Fruit fly (Drosophila melanogaster) whole organism, embryonic: Measurements from ENCODE around the gene dao.

Experiments used
- Abd-B ChIP-seq: fragments of 200-800 bp; sonication (Bioruptor generic); optimal IDR thresholded peaks from 2 replicates; lab custom pipeline; 2018; ENCODE audit warnings: missing biosample characterization, mild to moderate bottlenecking, missing genetic modification characterization, moderate library complexity
- B-H2 ChIP-seq: fragments of 200-800 bp; sonication (Bioruptor generic); optimal IDR thresholded peaks from 2 replicates; lab custom pipeline; 2018; ENCODE audit warnings: missing biosample characterization, mild to moderate bottlenecking, missing genetic modification characterization
- CG1024 ChIP-seq: fragments of 200-800 bp; sonication (Bioruptor generic); IDR thresholded peaks from 2 replicates; pipeline ENCODE4 v1.3.6; 2022; ENCODE audit warnings: missing biosample characterization, missing genetic modification characterization
- CG10979 ChIP-seq: fragments of 200-800 bp; sonication (Bioruptor generic); optimal IDR thresholded peaks from 2 replicates; lab custom pipeline; 2018; ENCODE audit warnings: missing biosample characterization, mild to moderate bottlenecking, missing genetic modification characterization, moderate library complexity
- CG11504 ChIP-seq: fragments of 200-800 bp; sonication (Bioruptor generic); optimal IDR thresholded peaks from 3 replicates; lab custom pipeline; 2019; ENCODE audit warnings: missing biosample characterization, mild to moderate bottlenecking, missing genetic modification characterization, moderate library complexity
- CG14441 ChIP-seq: fragments of 200-800 bp; sonication (Bioruptor generic); IDR thresholded peaks from 2 replicates; pipeline ENCODE4 v1.3.6; 2022; ENCODE audit warnings: missing biosample characterization, missing genetic modification characterization
- CG1603 ChIP-seq: fragments of 200-800 bp; sonication (Bioruptor generic); optimal IDR thresholded peaks from 2 replicates; lab custom pipeline; 2019; ENCODE audit warnings: missing biosample characterization, mild to moderate bottlenecking, missing genetic modification characterization, moderate library complexity
- CG17359 ChIP-seq: fragments of 200-800 bp; sonication (Bioruptor generic); optimal IDR thresholded peaks from 3 replicates; lab custom pipeline; 2018; ENCODE audit warnings: missing biosample characterization, mild to moderate bottlenecking, missing genetic modification characterization, moderate library complexity
- CG2120 ChIP-seq: fragments of 200-800 bp; sonication (Bioruptor generic); optimal IDR thresholded peaks from 3 replicates; lab custom pipeline; 2016; ENCODE audit warnings: missing biosample characterization, missing genetic modification characterization
- CG30431 ChIP-seq: fragments of 200-800 bp; sonication (Bioruptor generic); optimal IDR thresholded peaks from 2 replicates; lab custom pipeline; 2017; ENCODE audit warnings: missing biosample characterization, missing genetic modification characterization
- CG34422 ChIP-seq: fragments of 200-800 bp; sonication (Bioruptor generic); IDR thresholded peaks from 3 replicates; pipeline ENCODE4 v1.3.6; 2022; ENCODE audit warnings: missing biosample characterization, missing genetic modification characterization
- CG6689 ChIP-seq: fragments of 200-800 bp; sonication (Bioruptor generic); IDR thresholded peaks from 2 replicates; pipeline ENCODE4 v1.3.6; 2022; ENCODE audit warnings: missing biosample characterization, missing genetic modification characterization
- CG8290 ChIP-seq, 3 experiments: fragments of 200-800 bp; sonication (Bioruptor generic); optimal IDR thresholded peaks; 2 replicates each; lab custom pipeline; 2016 to 2019; ENCODE audit warnings: missing biosample characterization in 3 of 3, missing genetic modification characterization in 3 of 3, mild to moderate bottlenecking in 2 of 3, moderate library complexity in 1 of 3
- CG8924 ChIP-seq: fragments of 200-800 bp; optimal IDR thresholded peaks from 3 replicates; lab custom pipeline; 2019; ENCODE audit warnings: missing biosample characterization, mild to moderate bottlenecking, missing genetic modification characterization, moderate library complexity
- CTCF ChIP-seq: fragments of 200-800 bp; sonication (Bioruptor generic); optimal IDR thresholded peaks from 2 replicates; lab custom pipeline; 2017; ENCODE audit warnings: missing biosample characterization, mild to moderate bottlenecking, missing genetic modification characterization, moderate library complexity
- CoRest ChIP-seq: fragments of 200-800 bp; sonication (Bioruptor generic); optimal IDR thresholded peaks from 3 replicates; lab custom pipeline; 2018; ENCODE audit warnings: missing biosample characterization, mild to moderate bottlenecking, missing genetic modification characterization, moderate library complexity
- D19A ChIP-seq: fragments of 200-800 bp; optimal IDR thresholded peaks from 3 replicates; lab custom pipeline; 2019; ENCODE audit warnings: missing biosample characterization, mild to moderate bottlenecking, missing genetic modification characterization, moderate library complexity
- D19B ChIP-seq: fragments of 200-800 bp; sonication (Bioruptor generic); optimal IDR thresholded peaks from 2 replicates; lab custom pipeline; 2017; ENCODE audit warnings: missing biosample characterization, mild to moderate bottlenecking, missing genetic modification characterization
- Dip2 ChIP-seq: fragments of 200-800 bp; sonication (Bioruptor generic); IDR thresholded peaks from 2 replicates; pipeline ENCODE4 v1.3.6; 2022; ENCODE audit warnings: missing biosample characterization, missing genetic modification characterization
- E2f1 ChIP-seq: fragments of 200-800 bp; sonication (Bioruptor generic); IDR thresholded peaks from 2 replicates; pipeline ENCODE4 v1.3.6; 2022; ENCODE audit warnings: missing biosample characterization, missing genetic modification characterization
- Ets65A ChIP-seq: fragments of 200-800 bp; sonication (Bioruptor generic); peaks from one replicate; lab custom pipeline; 2016; ENCODE audit warnings: missing biosample characterization, missing genetic modification characterization
- HLH3B ChIP-seq: fragments of 200-800 bp; sonication (Bioruptor generic); IDR thresholded peaks from 2 replicates; pipeline ENCODE4 v1.3.6; 2022; ENCODE audit warnings: missing biosample characterization, missing genetic modification characterization
- Hr78 ChIP-seq, 2 experiments: fragments of 200-800 bp in 1 of 2; fragments of >200 bp in 1 of 2; sonication (Bioruptor generic) in 1 of 2; optimal IDR thresholded peaks; 2 replicates each; lab custom pipeline; 2017 to 2019; ENCODE audit warnings: missing biosample characterization in 2 of 2, missing genetic modification characterization in 2 of 2, mild to moderate bottlenecking in 1 of 2, moderate library complexity in 1 of 2
- Med ChIP-seq: fragments of 200-800 bp; sonication (Bioruptor generic); peaks from one replicate; lab custom pipeline; 2016; ENCODE audit warnings: missing biosample characterization, missing genetic modification characterization, mild to moderate bottlenecking, inconsistent platforms, moderate library complexity
- Mes4 ChIP-seq: fragments of 200-800 bp; sonication (Bioruptor generic); optimal IDR thresholded peaks from 2 replicates; lab custom pipeline; 2016; ENCODE audit warnings: missing biosample characterization, missing genetic modification characterization
- Pdp1 ChIP-seq, 2 experiments: fragments of 200-800 bp; sonication (Bioruptor generic); optimal IDR thresholded peaks; 3 replicates each; lab custom pipeline; 2016; ENCODE audit warnings: missing biosample characterization in 2 of 2, missing genetic modification characterization in 2 of 2, mild to moderate bottlenecking in 1 of 2, moderate library complexity in 1 of 2
- Ptx1 ChIP-seq: fragments of 200-800 bp; sonication (Bioruptor generic); IDR thresholded peaks from 2 replicates; pipeline ENCODE4 v1.3.6; 2022; ENCODE audit warnings: missing biosample characterization, missing genetic modification characterization
- Sox102F ChIP-seq: fragments of 200-800 bp; sonication (Bioruptor generic); optimal IDR thresholded peaks from 2 replicates; lab custom pipeline; 2018; ENCODE audit warnings: missing biosample characterization, mild to moderate bottlenecking, missing genetic modification characterization, moderate library complexity
- Xrp1 ChIP-seq: fragments of 200-800 bp; sonication (Bioruptor generic); IDR thresholded peaks from 2 replicates; pipeline ENCODE4 v1.3.6; 2022; ENCODE audit warnings: missing biosample characterization, missing genetic modification characterization
- bsh ChIP-seq, 2 experiments: fragments of 200-800 bp; sonication (Bioruptor generic); optimal IDR thresholded peaks; 2 replicates each; lab custom pipeline; 2017 to 2018; ENCODE audit warnings: mild to moderate bottlenecking in 2 of 2, missing biosample characterization in 2 of 2, missing genetic modification characterization in 2 of 2, moderate library complexity in 1 of 2
- dmrt99B ChIP-seq: fragments of 200-800 bp; sonication (Bioruptor generic); optimal IDR thresholded peaks from 2 replicates; lab custom pipeline; 2018; ENCODE audit warnings: missing biosample characterization, mild to moderate bottlenecking, missing genetic modification characterization, moderate library complexity
- fd96Cb ChIP-seq: fragments of 200-800 bp; sonication (Bioruptor generic); optimal IDR thresholded peaks from 2 replicates; lab custom pipeline; 2018; ENCODE audit warnings: missing biosample characterization, mild to moderate bottlenecking, missing genetic modification characterization, moderate library complexity
- gem ChIP-seq: fragments of 200-800 bp; sonication (Bioruptor generic); optimal IDR thresholded peaks from 2 replicates; lab custom pipeline; 2019; ENCODE audit warnings: missing biosample characterization, mild to moderate bottlenecking, missing genetic modification characterization, moderate library complexity
- hkb ChIP-seq, 2 experiments: fragments of 200-800 bp in 1 of 2; fragments of >200 bp in 1 of 2; sonication (Bioruptor generic) in 1 of 2; IDR thresholded peaks in 1 of 2; optimal IDR thresholded peaks in 1 of 2; 2 replicates each; pipeline versions ENCODE4 v1.3.6 to Lab custom; 2017 to 2022; ENCODE audit warnings: missing biosample characterization in 1 of 2, missing genetic modification characterization in 1 of 2
- ken ChIP-seq: fragments of 200-800 bp; sonication (Bioruptor generic); IDR thresholded peaks from 3 replicates; pipeline ENCODE4 v1.3.6; 2022; ENCODE audit warnings: missing biosample characterization, missing genetic modification characterization
- mam ChIP-seq: fragments of 200-800 bp; sonication (Bioruptor generic); optimal IDR thresholded peaks from 3 replicates; lab custom pipeline; 2016; ENCODE audit warnings: missing biosample characterization, missing genetic modification characterization
- pan ChIP-seq, 4 experiments: fragments of >200 bp in 3 of 4; fragments of 200-800 bp in 1 of 4; sonication (Bioruptor generic) in 1 of 4; optimal IDR thresholded peaks in 3 of 4; IDR thresholded peaks in 1 of 4; 2 replicates each; pipeline versions ENCODE4 v1.3.6 to Lab custom; 2017 to 2022; ENCODE audit warnings: missing biosample characterization in 2 of 4, missing genetic modification characterization in 2 of 4, mixed read lengths in 1 of 4
- pho ChIP-seq: fragments of 200-800 bp; sonication (Bioruptor generic); optimal IDR thresholded peaks from 2 replicates; lab custom pipeline; 2016; ENCODE audit warnings: missing biosample characterization, missing genetic modification characterization
- row ChIP-seq: fragments of 200-800 bp; sonication (Bioruptor generic); IDR thresholded peaks from 3 replicates; pipeline ENCODE4 v1.3.6; 2022; ENCODE audit warnings: missing biosample characterization, missing genetic modification characterization
- sens ChIP-seq: fragments of 200-800 bp; sonication (Bioruptor generic); peaks from one replicate; lab custom pipeline; 2016; ENCODE audit warnings: missing biosample characterization, missing genetic modification characterization
- sens-2 ChIP-seq: fragments of 200-800 bp; sonication (Bioruptor generic); IDR thresholded peaks from 2 replicates; pipeline ENCODE4 v1.3.6; 2022; ENCODE audit warnings: missing biosample characterization, missing genetic modification characterization
- sisA ChIP-seq: fragments of 200-800 bp; sonication (Bioruptor generic); IDR thresholded peaks from 2 replicates; pipeline ENCODE4 v1.3.6; 2022; ENCODE audit warnings: missing biosample characterization, missing genetic modification characterization
- slbo ChIP-seq: fragments of 200-800 bp; sonication (Bioruptor generic); IDR thresholded peaks from 2 replicates; pipeline ENCODE4 v1.3.6; 2022; ENCODE audit warnings: missing biosample characterization, missing genetic modification characterization
- slou ChIP-seq: fragments of 200-800 bp; sonication (Bioruptor generic); optimal IDR thresholded peaks from 3 replicates; lab custom pipeline; 2016; ENCODE audit warnings: missing biosample characterization, missing genetic modification characterization

dao gene

dm6 chr2L:15249682-15250081 lies 1.0 kb downstream of the dao start:
- TF ChIP-seq HLH3B (peak; percentile 40; the same call in 1 of the 2 replicates), gem (peak; percentile 26), Dip2 (no peak), CG34422 (GFP tag; lab: Robert Waterston, UW) (0 out of 3 replicates have a peak, but pooled peaks have one; percentile 29), fd96Cb (tag; lab: Kevin White, UChicago) (peak; percentile 26), bsh (GFP tag; optimal IDR thresholded peaks at IDR 0.05; lab: Kevin White, UChicago) (peak in 1 of 2 experiments; percentile 26), CG8924 (tag; lab: Kevin White, UChicago) (no peak), Ets65A (peak; percentile 52), row (peak; percentile 43; the same call in 2 of the 3 replicates), CTCF (no peak), Sox102F (GFP tag; lab: Kevin White, UChicago) (peak; percentile 11), Ptx1 (GFP tag; lab: Robert Waterston, UW) (0 out of 2 replicates have a peak, but pooled peaks have one; percentile 10), CG2120 (GFP tag; lab: Kevin White, UChicago) (peak; percentile 7), mam (GFP tag; lab: Kevin White, UChicago) (peak; percentile 4), sens-2 (GFP tag; lab: Robert Waterston, UW) (no peak), Hr78 (GFP tag; optimal IDR thresholded peaks at IDR 0.05; lab: Kevin White, UChicago) (no peak), Mes4 (GFP tag; lab: Kevin White, UChicago) (no peak), D19A (peak; percentile 15), dmrt99B (tag; lab: Kevin White, UChicago) (peak; percentile 13), CoRest (tag; lab: Kevin White, UChicago) (no peak), CG1024 (0 out of 2 replicates have a peak, but pooled peaks have one; percentile 8), Xrp1 (peak; percentile 32; the same call in 1 of the 2 replicates), slou (no peak), CG14441 (GFP tag; lab: Robert Waterston, UW) (no peak), CG10979 (tag; lab: Kevin White, UChicago) (peak; percentile 10), ken (GFP tag; lab: Robert Waterston, UW) (0 out of 3 replicates have a peak, but pooled peaks have one; percentile 7), CG8290 (GFP tag; optimal IDR thresholded peaks at IDR 0.05; lab: Kevin White, UChicago) (no peak), CG8290 (tag; optimal IDR thresholded peaks at IDR 0.05; lab: Kevin White, UChicago) (peak in 1 of 2 experiments; percentile 31), E2f1 (no peak), Pdp1 (GFP tag; optimal IDR thresholded peaks at IDR 0.05; lab: Kevin White, UChicago) (peak in 1 of 2 experiments; percentile 32), slbo (GFP tag; lab: Robert Waterston, UW) (peak; percentile 30; the same call in 1 of the 2 replicates), sisA (GFP tag; lab: Robert Waterston, UW) (peak; percentile 39; the same call in 1 of the 2 replicates), Abd-B (GFP tag; lab: Kevin White, UChicago) (peak; percentile 20), sens (peak; percentile 82), CG1603 (tag; lab: Kevin White, UChicago) (peak; percentile 33), B-H2 (GFP tag; lab: Kevin White, UChicago) (no peak), CG6689 (GFP tag; lab: Robert Waterston, UW) (no peak), hkb (optimal IDR thresholded peaks at IDR 0.05; lab: Kevin White, UChicago) (no peak), hkb (GFP tag; IDR thresholded peaks at IDR 0.05; lab: Robert Waterston, UW) (peak; percentile 23; the same call in 1 of the 2 replicates), CG11504 (tag; lab: Kevin White, UChicago) (peak; percentile 55), Med (GFP tag; lab: Kevin White, UChicago) (peak; percentile 77), pho (GFP tag; lab: Kevin White, UChicago) (no peak), D19B (GFP tag; lab: Kevin White, UChicago) (peak; percentile 44), CG17359 (tag; lab: Kevin White, UChicago) (no peak), pan (optimal IDR thresholded peaks at IDR 0.05; lab: Kevin White, UChicago) (no peak), pan (GFP tag; optimal IDR thresholded peaks at IDR 0.05 in 1 of 2, IDR thresholded peaks at IDR 0.05 in 1 of 2) (peak in 1 of 2 experiments; percentile 17), CG30431 (peak; percentile 22)
